Worm (Caenorhabditis elegans) whole organism, early embryonic: ENCODE data around the gene nhr-88.

Experiments
- B0310.2 ChIP-seq: sonication (generic microtip); optimal IDR thresholded peaks from 2 replicates; lab custom pipeline; 2016; ENCODE audit warnings: mild to moderate bottlenecking, missing genetic modification characterization, missing compliant biosample characterization
- aly-1 ChIP-seq: sonication (generic microtip); optimal IDR thresholded peaks from 2 replicates; lab custom pipeline; 2016; ENCODE audit warnings: missing genetic modification characterization, missing compliant biosample characterization
- ama-1 ChIP-seq: fragments of 150-350 bp; optimal IDR thresholded peaks from 2 replicates; lab custom pipeline; 2014
- flt-1 ChIP-seq: fragments of 200-800 bp; sonication (Bioruptor generic); IDR thresholded peaks from 2 replicates; pipeline ENCODE4 v1.3.6; 2022; ENCODE audit warnings: missing genetic modification characterization, missing compliant biosample characterization
- hmg-4 ChIP-seq: fragments of 200-800 bp; sonication (Bioruptor generic); optimal IDR thresholded peaks from 2 replicates; lab custom pipeline; 2018; ENCODE audit warnings: mild to moderate bottlenecking, missing genetic modification characterization, missing compliant biosample characterization
- hnd-1 ChIP-seq: sonication (generic microtip); optimal IDR thresholded peaks from 2 replicates; lab custom pipeline; 2016; ENCODE audit warnings: missing genetic modification characterization, missing compliant biosample characterization
- scrt-1 ChIP-seq: fragments of 200-800 bp; sonication (Bioruptor generic); IDR thresholded peaks from 2 replicates; pipeline ENCODE4 v1.3.6; 2022; ENCODE audit warnings: missing genetic modification characterization, missing compliant biosample characterization

DNA sequence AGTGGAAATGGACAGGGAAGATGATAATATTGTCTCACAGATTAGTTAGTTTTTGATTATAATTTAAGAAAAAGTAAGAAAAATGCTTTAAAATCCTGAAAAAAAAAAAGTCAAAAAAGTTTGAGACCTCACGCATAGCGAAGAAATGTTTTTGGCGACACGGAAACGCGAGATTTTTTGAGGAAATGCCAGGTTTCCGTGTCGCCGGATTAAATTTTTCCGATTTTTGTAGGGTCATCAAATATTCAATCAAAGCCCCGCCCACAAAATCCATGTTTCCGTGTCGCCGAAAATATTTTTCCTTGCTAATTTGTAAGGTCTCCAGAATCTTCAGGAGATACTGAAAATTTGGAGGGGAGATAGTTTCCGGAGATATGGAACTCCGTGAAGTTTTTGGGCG is 15.9 kb downstream of the nhr-88 start:
- TF ChIP-seq aly-1 (tag; lab: Kevin White, UChicago) = no peak
- no peak for TF ChIP-seq flt-1 (GFP tag; lab: Robert Waterston, UW)
- no peak for TF ChIP-seq B0310.2 (tag; lab: Kevin White, UChicago)
- no peak for TF ChIP-seq ama-1 (lab: Kevin White, UChicago)
- TF ChIP-seq hnd-1 (tag; lab: Kevin White, UChicago) = no peak
- TF ChIP-seq hmg-4 = no peak
- TF ChIP-seq scrt-1 (GFP tag; lab: Robert Waterston, UW) = no peak
